Worm (Caenorhabditis elegans) whole organism, L3 larva: ENCODE data around the gene lgc-4.

Experiments used
- ama-1 ChIP-seq: fragments of 150-350 bp; optimal IDR thresholded peaks from 2 replicates; lab custom pipeline; 2018
- ceh-16 ChIP-seq: sonication (generic microtip); optimal IDR thresholded peaks from 2 replicates; lab custom pipeline; 2017; ENCODE audit warnings: missing biosample characterization, missing genetic modification characterization
- ceh-82 ChIP-seq: fragments of 150-350 bp; optimal IDR thresholded peaks from 2 replicates; lab custom pipeline; 2014; ENCODE audit warnings: missing biosample characterization, missing genetic modification characterization
- daf-12 ChIP-seq: fragments of 150-350 bp; optimal IDR thresholded peaks from 2 replicates; lab custom pipeline; 2014; ENCODE audit warnings: missing biosample characterization, missing genetic modification reagents, missing genetic modification characterization
- elt-2 ChIP-seq: sonication (generic microtip); optimal IDR thresholded peaks from 2 replicates; lab custom pipeline; 2016; ENCODE audit warnings: missing genetic modification reagents, mild to moderate bottlenecking, missing genetic modification characterization, missing compliant biosample characterization
- elt-3 ChIP-seq, 3 experiments: fragments of 150-350 bp in 1 of 3; sonication (generic microtip) in 2 of 3; optimal IDR thresholded peaks; 2 replicates in 2 of 3; 4 replicates in 1 of 3; lab custom pipeline; 2014 to 2017; ENCODE audit warnings: missing biosample characterization in 3 of 3, missing genetic modification characterization in 3 of 3
- fos-1 ChIP-seq: fragments of 150-350 bp; optimal IDR thresholded peaks from 2 replicates; lab custom pipeline; 2014; ENCODE audit warnings: missing biosample characterization, missing genetic modification characterization
- jun-1 ChIP-seq: fragments of 150-350 bp; optimal IDR thresholded peaks from 2 replicates; lab custom pipeline; 2014; ENCODE audit warnings: missing biosample characterization, missing genetic modification reagents, missing genetic modification characterization
- nfya-1 ChIP-seq: sonication (generic microtip); optimal IDR thresholded peaks from 2 replicates; lab custom pipeline; 2017; ENCODE audit warnings: missing genetic modification characterization, mild to moderate bottlenecking, missing compliant biosample characterization, antibody characterized with exemption, moderate library complexity; ENCODE audit not compliant: insufficient read depth
- nhr-11 ChIP-seq: fragments of 150-350 bp; optimal IDR thresholded peaks from 2 replicates; lab custom pipeline; 2014; ENCODE audit warnings: missing biosample characterization, missing genetic modification characterization
- nhr-28 ChIP-seq: fragments of 150-350 bp; optimal IDR thresholded peaks from 2 replicates; lab custom pipeline; 2014; ENCODE audit warnings: missing biosample characterization, missing genetic modification characterization
- nhr-76 ChIP-seq: fragments of 150-350 bp; sonication (generic microtip); optimal IDR thresholded peaks from 5 replicates; lab custom pipeline; 2014; ENCODE audit warnings: missing biosample characterization, missing genetic modification characterization
- skn-1 ChIP-seq: fragments of 150-350 bp; optimal IDR thresholded peaks from 2 replicates; lab custom pipeline; 2014; ENCODE audit warnings: missing biosample characterization, missing genetic modification characterization
- snpc-4 ChIP-seq: fragments of 150-350 bp; optimal IDR thresholded peaks from 2 replicates; lab custom pipeline; 2014; ENCODE audit warnings: missing biosample characterization, missing genetic modification characterization

DNA sequence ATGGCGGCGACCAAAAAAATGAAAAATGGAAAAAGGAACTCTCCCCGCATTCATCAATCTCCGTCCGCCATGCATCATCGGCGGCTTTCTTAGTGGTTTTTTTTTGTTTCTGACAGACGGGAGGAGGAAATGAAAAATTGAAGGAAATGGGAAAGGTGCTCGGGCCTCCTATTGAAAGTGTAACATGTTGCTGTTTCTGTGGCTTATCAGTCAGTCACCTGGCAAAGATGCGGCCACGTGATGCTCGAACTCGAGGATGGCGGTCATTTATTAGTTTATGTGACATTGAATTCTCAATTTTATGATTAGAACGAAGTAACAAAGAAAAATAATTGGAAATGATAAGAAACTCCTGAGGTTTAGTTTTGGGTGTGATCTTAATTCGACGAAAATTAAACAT is 22.6 kb upstream of the lgc-4 start:
- TF ChIP-seq snpc-4 (tag; lab: Kevin White, UChicago) (no peak), nhr-28 (tag; lab: Kevin White, UChicago) (no peak), elt-2 (peak; percentile 96), fos-1 (tag; lab: Kevin White, UChicago) (no peak), nhr-76 (tag; lab: Kevin White, UChicago) (no peak), jun-1 (peak; percentile 12), skn-1 (tag; lab: Kevin White, UChicago) (no peak), nhr-11 (tag; lab: Kevin White, UChicago) (no peak), elt-3 (tag; optimal IDR thresholded peaks at IDR 0.05; lab: Kevin White, UChicago) (no peak), ceh-82 (tag; lab: Kevin White, UChicago) (no peak), daf-12 (tag; lab: Kevin White, UChicago) (no peak), ceh-16 (tag; lab: Kevin White, UChicago) (no peak), ama-1 (lab: Kevin White, UChicago) (peak; percentile 61), nfya-1 (tag; lab: Kevin White, UChicago) (peak; percentile 37)
